Fruit fly (Drosophila melanogaster) whole organism: ENCODE measurements around the gene CG33923.

Source experiments
- CG8478 ChIP-seq: fragments of >200 bp; optimal IDR thresholded peaks from 2 replicates; lab custom pipeline; 2018; ENCODE audit warnings: inconsistent platforms
- EcR ChIP-seq, 2 experiments: fragments of >200 bp; optimal IDR thresholded peaks; 2 replicates each; lab custom pipeline; 2017; ENCODE audit warnings: missing biosample characterization in 2 of 2, missing genetic modification characterization in 2 of 2, missing genetic modification reagents in 2 of 2
- pan ChIP-seq: fragments of >200 bp; optimal IDR thresholded peaks from 2 replicates; lab custom pipeline; 2017
- psq ChIP-seq: fragments of >200 bp; optimal IDR thresholded peaks from 2 replicates; lab custom pipeline; 2017
- usp ChIP-seq: fragments of >200 bp; optimal IDR thresholded peaks from 2 replicates; lab custom pipeline; 2017; ENCODE audit warnings: missing biosample characterization, missing genetic modification characterization, mixed read lengths

dm6 chr2L:1377635-1378034 is 35.7 kb upstream of the CG33923 start:
- TF ChIP-seq psq (lab: Kevin White, UChicago) (no peak), CG8478 (lab: Kevin White, UChicago) (no peak), EcR (GFP tag; optimal IDR thresholded peaks at IDR 0.05; lab: Kevin White, UChicago) (no peak), pan (no peak), usp (no peak)
